Fruit fly (Drosophila melanogaster): ENCODE results near the gene CG3021.
A peak's percentile ranks its signal among the peaks of the same experiment; 100 is the strongest.

The CG3021 gene

DNA sequence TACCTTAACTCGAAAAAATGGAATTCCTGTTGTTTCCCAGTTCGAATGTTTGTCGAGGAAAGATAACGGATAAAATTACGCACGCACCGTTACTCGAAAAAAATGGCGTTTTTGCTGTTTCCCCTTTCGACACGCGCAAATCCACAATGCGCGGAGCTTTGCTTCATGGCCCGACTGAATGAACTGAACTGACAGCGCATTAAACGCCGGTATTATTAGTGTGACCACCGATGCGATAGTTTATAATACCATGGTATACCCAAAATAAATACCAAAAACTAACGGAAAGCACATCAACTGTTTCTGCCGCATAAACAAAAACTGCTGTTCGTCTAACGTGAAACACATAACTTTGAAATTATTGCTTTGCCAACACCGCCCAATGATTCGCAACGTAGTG, at the start of gene CG3021, which contains the start of the genes CG32814 and CG11638 (continued):
- no peak for TF ChIP-seq Hr3 (GFP tag; optimal IDR thresholded peaks at IDR 0.05)
- TF ChIP-seq HLHmδ (GFP tag; optimal IDR thresholded peaks at IDR 0.05) = peak; percentile 46
- no peak for TF ChIP-seq Mes4 (GFP tag; optimal IDR thresholded peaks at IDR 0.05)
- TF ChIP-seq Doc3 (GFP tag; IDR thresholded peaks at IDR 0.05; ENCODE audit: partially characterized antibody) = 0 out of 3 replicates have a peak, but pooled peaks have one; percentile 23
- no peak for TF ChIP-seq nerfin-2 (GFP tag; IDR thresholded peaks at IDR 0.05; ENCODE audit: partially characterized antibody)
- no peak for TF ChIP-seq CG33557 (GFP tag; optimal IDR thresholded peaks at IDR 0.05)
- no peak for TF ChIP-seq HmgD (GFP tag; optimal IDR thresholded peaks at IDR 0.05)
- no peak for TF ChIP-seq fru (optimal IDR thresholded peaks at IDR 0.05)
- no peak for TF ChIP-seq CG11247 (GFP tag; IDR thresholded peaks at IDR 0.05)
- no peak for TF ChIP-seq CG32767 (GFP tag; IDR thresholded peaks at IDR 0.05)
- no peak for TF ChIP-seq h (optimal IDR thresholded peaks at IDR 0.05)
- no peak for TF ChIP-seq Antp (GFP tag; optimal IDR thresholded peaks at IDR 0.05)
- TF ChIP-seq CG6175 (GFP tag; IDR thresholded peaks at IDR 0.05) = no peak
- TF ChIP-seq CG11560 (tag; IDR thresholded peaks at IDR 0.05) = no peak
- TF ChIP-seq CG11456 (GFP tag; IDR thresholded peaks at IDR 0.05) = no peak
- TF ChIP-seq HHEX (GFP tag; optimal IDR thresholded peaks at IDR 0.05) = peak; percentile 13
- TF ChIP-seq hbn (GFP tag; IDR thresholded peaks at IDR 0.05; ENCODE audit: partially characterized antibody) = 0 out of 2 replicates have a peak, but pooled peaks have one; percentile 42
- TF ChIP-seq stc (GFP tag; IDR thresholded peaks at IDR 0.05) = no peak
- no peak for TF ChIP-seq Sox100B (GFP tag; optimal IDR thresholded peaks at IDR 0.05)
- peak; percentile 24 for TF ChIP-seq Hmr (GFP tag; optimal IDR thresholded peaks at IDR 0.05)
- TF ChIP-seq CG17186 (GFP tag; optimal IDR thresholded peaks at IDR 0.05) = no peak
- 0 out of 3 replicates have a peak, but pooled peaks have one; percentile 30 for TF ChIP-seq knrl (GFP tag; IDR thresholded peaks at IDR 0.05; ENCODE audit: partially characterized antibody)
- no peak for TF ChIP-seq CG14441 (GFP tag; IDR thresholded peaks at IDR 0.05)
- TF ChIP-seq Mad (GFP tag; optimal IDR thresholded peaks at IDR 0.05) = no peak
- no peak for TF ChIP-seq Doc2 (GFP tag; IDR thresholded peaks at IDR 0.05)
- TF ChIP-seq tin (GFP tag; optimal IDR thresholded peaks at IDR 0.05) = no peak
- TF ChIP-seq fd64A (GFP tag; optimal IDR thresholded peaks at IDR 0.05) = peak; percentile 32
- TF ChIP-seq CG4854 (GFP tag; optimal IDR thresholded peaks at IDR 0.05) = no peak
- no peak for TF ChIP-seq Hey (tag; optimal IDR thresholded peaks at IDR 0.05)
- TF ChIP-seq YL-1 (GFP tag; optimal IDR thresholded peaks at IDR 0.05) = peak; percentile 67
- peak in 1 of 2 experiments; percentile 25 for TF ChIP-seq Hr51 (GFP tag; optimal IDR thresholded peaks at IDR 0.05)
- TF ChIP-seq slou (GFP tag; optimal IDR thresholded peaks at IDR 0.05) = no peak
- TF ChIP-seq CG8944 (GFP tag; optimal IDR thresholded peaks at IDR 0.05) = no peak
- no peak for TF ChIP-seq CG10209 (GFP tag; optimal IDR thresholded peaks at IDR 0.05)
- TF ChIP-seq CG13424 (tag; optimal IDR thresholded peaks at IDR 0.05) = no peak
- TF ChIP-seq vfl (GFP tag; optimal IDR thresholded peaks at IDR 0.05) = no peak
- TF ChIP-seq Awh (GFP tag; IDR thresholded peaks at IDR 0.05) = no peak
- no peak for TF ChIP-seq ac (GFP tag; optimal IDR thresholded peaks at IDR 0.05)
- TF ChIP-seq CG13775 (GFP tag; optimal IDR thresholded peaks at IDR 0.05) = peak; percentile 17
- no peak for TF ChIP-seq CG9215 (GFP tag; IDR thresholded peaks at IDR 0.05)
- TF ChIP-seq Chrac-16 (GFP tag; optimal IDR thresholded peaks at IDR 0.05) = no peak
- no peak for TF ChIP-seq repo (GFP tag; optimal IDR thresholded peaks at IDR 0.05)
- TF ChIP-seq CG15269 (tag; optimal IDR thresholded peaks at IDR 0.05) = peak; percentile 26
- no peak for TF ChIP-seq CG2120 (GFP tag; optimal IDR thresholded peaks at IDR 0.05)
- no peak for TF ChIP-seq dysf (GFP tag; IDR thresholded peaks at IDR 0.05)
- no peak for TF ChIP-seq CG17829 (tag; optimal IDR thresholded peaks at IDR 0.05)
- no peak for TF ChIP-seq CG30431 (GFP tag; optimal IDR thresholded peaks at IDR 0.05)
- TF ChIP-seq Dbx (GFP tag; IDR thresholded peaks at IDR 0.05) = no peak
- TF ChIP-seq cas (GFP tag; IDR thresholded peaks at IDR 0.05) = no peak
- TF ChIP-seq CG9437 (GFP tag; optimal IDR thresholded peaks at IDR 0.05) = no peak
- no peak for TF ChIP-seq CG8478 (optimal IDR thresholded peaks at IDR 0.05)
- TF ChIP-seq CG1529 (GFP tag; optimal IDR thresholded peaks at IDR 0.05) = no peak
- no peak for TF ChIP-seq CG13624 (GFP tag; optimal IDR thresholded peaks at IDR 0.05)
